Worm (Caenorhabditis elegans): ENCODE measurements around the gene gars-1.

ce11 chrIII:5112399-5112798, 51.0 kb downstream of the gars-1 start:
- TF ChIP-seq lsy-2 (tag; optimal IDR thresholded peaks at IDR 0.05) (no peak), fos-1 (tag; optimal IDR thresholded peaks at IDR 0.05) (no peak), elt-2 (tag; optimal IDR thresholded peaks at IDR 0.05) (no peak), nhr-76 (tag; optimal IDR thresholded peaks at IDR 0.05) (no peak), zag-1 (tag; optimal IDR thresholded peaks at IDR 0.05) (no peak)
